Worm (Caenorhabditis elegans) whole organism, young adult: ENCODE measurements around the gene C33A12.19.

Experiments used
- C17E4.6 ChIP-seq: fragments of 200-800 bp; sonication (Bioruptor generic); IDR thresholded peaks from 2 replicates; pipeline ENCODE4 v1.3.6; 2022; ENCODE audit warnings: missing genetic modification reagents, missing genetic modification characterization, missing compliant biosample characterization
- D2030.7 ChIP-seq: fragments of 200-800 bp; sonication (Bioruptor generic); IDR thresholded peaks from 2 replicates; pipeline ENCODE4 v1.3.6; 2022; ENCODE audit warnings: missing genetic modification reagents, missing genetic modification characterization, missing compliant biosample characterization
- F49E8.2 ChIP-seq: sonication (generic microtip); optimal IDR thresholded peaks from 3 replicates; lab custom pipeline; 2017; ENCODE audit warnings: missing genetic modification characterization, mild to moderate bottlenecking, missing compliant biosample characterization, antibody characterized with exemption, moderate library complexity; ENCODE audit not compliant: insufficient read depth
- Y53F4B.3 ChIP-seq: fragments of 200-800 bp; sonication (Bioruptor generic); IDR thresholded peaks from 2 replicates; pipeline ENCODE4 v1.3.6; 2022; ENCODE audit warnings: missing genetic modification reagents, missing genetic modification characterization, missing compliant biosample characterization
- aptf-3 ChIP-seq: fragments of 200-800 bp; sonication (Bioruptor generic); IDR thresholded peaks from 2 replicates; pipeline ENCODE4 v1.3.6; 2022; ENCODE audit warnings: missing genetic modification characterization, missing compliant biosample characterization
- attf-5 ChIP-seq: fragments of 200-800 bp; sonication (Bioruptor generic); optimal IDR thresholded peaks from 2 replicates; lab custom pipeline; 2018; ENCODE audit warnings: mild to moderate bottlenecking, missing genetic modification characterization, missing compliant biosample characterization
- ccch-3 ChIP-seq: fragments of 200-800 bp; sonication (Bioruptor generic); optimal IDR thresholded peaks from 2 replicates; lab custom pipeline; 2018; ENCODE audit warnings: mild to moderate bottlenecking, missing genetic modification characterization, missing compliant biosample characterization
- ceh-27 ChIP-seq: fragments of 200-800 bp; sonication (Bioruptor generic); optimal IDR thresholded peaks from 2 replicates; lab custom pipeline; 2018; ENCODE audit warnings: mild to moderate bottlenecking, missing genetic modification characterization, moderate library complexity, missing compliant biosample characterization
- dox-1 ChIP-seq: fragments of 200-800 bp; sonication (Bioruptor generic); IDR thresholded peaks from 2 replicates; pipeline ENCODE4 v1.3.6; 2022; ENCODE audit warnings: missing genetic modification reagents, missing genetic modification characterization, missing compliant biosample characterization
- egrh-3 ChIP-seq: fragments of 200-800 bp; sonication (Bioruptor generic); IDR thresholded peaks from 2 replicates; pipeline ENCODE4 v1.3.6; 2022; ENCODE audit warnings: missing genetic modification reagents, missing genetic modification characterization, missing compliant biosample characterization
- fkh-3 ChIP-seq: sonication (generic microtip); optimal IDR thresholded peaks from 2 replicates; lab custom pipeline; 2016; ENCODE audit warnings: mild to moderate bottlenecking, missing genetic modification characterization, missing compliant biosample characterization
- gei-17 ChIP-seq: fragments of 200-800 bp; sonication (Bioruptor generic); optimal IDR thresholded peaks from 2 replicates; lab custom pipeline; 2018; ENCODE audit warnings: mild to moderate bottlenecking, missing genetic modification characterization, missing compliant biosample characterization
- hlh-26 ChIP-seq: fragments of 200-800 bp; sonication (Bioruptor generic); conservative IDR thresholded peaks from 2 replicates; pipeline ENCODE4 v1.3.6; 2022; ENCODE audit warnings: missing genetic modification reagents, missing genetic modification characterization, missing compliant biosample characterization
- hmg-20 ChIP-seq: fragments of 200-800 bp; sonication (Bioruptor generic); IDR thresholded peaks from 2 replicates; pipeline ENCODE4 v1.3.6; 2022; ENCODE audit warnings: missing genetic modification reagents, missing genetic modification characterization, missing compliant biosample characterization
- hrde-1 ChIP-seq: sonication (generic microtip); optimal IDR thresholded peaks from 2 replicates; lab custom pipeline; 2016; ENCODE audit warnings: missing genetic modification characterization, mild to moderate bottlenecking, missing compliant biosample characterization, moderate library complexity, missing genotype, missing genetic modification reagents, borderline replicate concordance
- mxl-1 ChIP-seq: sonication (generic microtip); optimal IDR thresholded peaks from 2 replicates; lab custom pipeline; 2016; ENCODE audit warnings: missing genetic modification characterization, missing compliant biosample characterization
- nfyb-1 ChIP-seq: fragments of 200-800 bp; sonication (Bioruptor generic); IDR thresholded peaks from 2 replicates; pipeline ENCODE4 v1.3.6; 2022; ENCODE audit warnings: missing genetic modification reagents, missing genetic modification characterization, missing compliant biosample characterization
- nhr-179 ChIP-seq: sonication (generic microtip); optimal IDR thresholded peaks from 2 replicates; lab custom pipeline; 2016; ENCODE audit warnings: mild to moderate bottlenecking, missing genetic modification characterization, missing compliant biosample characterization
- nhr-27 ChIP-seq: fragments of 200-800 bp; sonication (Bioruptor generic); optimal IDR thresholded peaks from 2 replicates; lab custom pipeline; 2018; ENCODE audit warnings: mild to moderate bottlenecking, missing genetic modification characterization, moderate library complexity, missing compliant biosample characterization
- nhr-80 ChIP-seq: sonication (generic microtip); optimal IDR thresholded peaks from 2 replicates; lab custom pipeline; 2016; ENCODE audit warnings: missing genetic modification characterization, missing compliant biosample characterization
- nhr-90 ChIP-seq: sonication (generic microtip); optimal IDR thresholded peaks from 2 replicates; lab custom pipeline; 2016; ENCODE audit warnings: missing genotype, mild to moderate bottlenecking, missing genetic modification characterization, missing compliant biosample characterization
- pbrm-1 ChIP-seq: fragments of 200-800 bp; sonication (Bioruptor generic); IDR thresholded peaks from 2 replicates; pipeline ENCODE4 v1.3.6; 2022; ENCODE audit warnings: missing genetic modification reagents, missing genetic modification characterization, missing compliant biosample characterization
- pha-4 ChIP-seq: fragments of 150-350 bp; sonication (generic microtip); optimal IDR thresholded peaks from 2 replicates; lab custom pipeline; 2014; ENCODE audit warnings: missing biosample characterization, missing genetic modification reagents, missing genetic modification characterization
- rcor-1 ChIP-seq: fragments of 200-800 bp; sonication (Bioruptor generic); IDR thresholded peaks from 2 replicates; pipeline ENCODE4 v1.3.6; 2022; ENCODE audit warnings: missing genetic modification reagents, missing genetic modification characterization, missing compliant biosample characterization
- snpc-1.3 ChIP-seq: sonication (generic microtip); optimal IDR thresholded peaks from 2 replicates; lab custom pipeline; 2017; ENCODE audit warnings: missing genetic modification characterization, mild to moderate bottlenecking, missing compliant biosample characterization, antibody characterized with exemption, moderate library complexity, missing genotype, missing genetic modification reagents; ENCODE audit not compliant: insufficient read depth
- somi-1 ChIP-seq: fragments of 200-800 bp; sonication (Bioruptor generic); optimal IDR thresholded peaks from 2 replicates; lab custom pipeline; 2018; ENCODE audit warnings: mild to moderate bottlenecking, missing genetic modification characterization, missing compliant biosample characterization
- ztf-18 ChIP-seq: sonication (generic microtip); optimal IDR thresholded peaks from 2 replicates; lab custom pipeline; 2016; ENCODE audit warnings: missing genotype, mild to moderate bottlenecking, missing genetic modification characterization, missing compliant biosample characterization
- ztf-25 ChIP-seq: fragments of 200-800 bp; sonication (Bioruptor generic); IDR thresholded peaks from 2 replicates; pipeline ENCODE4 v1.3.6; 2022; ENCODE audit warnings: missing genetic modification reagents, missing genetic modification characterization, missing compliant biosample characterization
- ztf-26 ChIP-seq: sonication (generic microtip); optimal IDR thresholded peaks from 2 replicates; lab custom pipeline; 2017; ENCODE audit warnings: missing genetic modification characterization, missing compliant biosample characterization
- ztf-3 ChIP-seq: fragments of 200-800 bp; sonication (Bioruptor generic); optimal IDR thresholded peaks from 2 replicates; lab custom pipeline; 2018; ENCODE audit warnings: mild to moderate bottlenecking, missing genetic modification characterization, missing compliant biosample characterization

The C33A12.19 gene

ce11 chrIV:9563529-9564376 lies 47.0 kb downstream of the C33A12.19 start (continued):
- TF ChIP-seq hmg-20 (no peak), nfyb-1 (GFP tag; lab: Robert Waterston, UW) (0 out of 2 replicates have a peak, but pooled peaks have one; percentile 24), nhr-80 (no peak), ztf-26 (tag; lab: Kevin White, UChicago) (peak; percentile 89), ccch-3 (GFP tag; lab: Kevin White, UChicago) (no peak), hlh-26 (no peak), dox-1 (GFP tag; lab: Robert Waterston, UW) (no peak), ztf-25 (GFP tag; lab: Robert Waterston, UW) (no peak), attf-5 (GFP tag; lab: Kevin White, UChicago) (no peak), egrh-3 (GFP tag; lab: Robert Waterston, UW) (peak; percentile 90), Y53F4B.3 (no peak), ztf-18 (tag; lab: Kevin White, UChicago) (peak; percentile 22), snpc-1.3 (tag; lab: Kevin White, UChicago) (no peak), pha-4 (no peak), fkh-3 (no peak), rcor-1 (GFP tag; lab: Robert Waterston, UW) (no peak), somi-1 (no peak), nhr-90 (tag; lab: Kevin White, UChicago) (peak; percentile 18), pbrm-1 (GFP tag; lab: Robert Waterston, UW) (no peak), gei-17 (GFP tag; lab: Kevin White, UChicago) (no peak)

DNA sequence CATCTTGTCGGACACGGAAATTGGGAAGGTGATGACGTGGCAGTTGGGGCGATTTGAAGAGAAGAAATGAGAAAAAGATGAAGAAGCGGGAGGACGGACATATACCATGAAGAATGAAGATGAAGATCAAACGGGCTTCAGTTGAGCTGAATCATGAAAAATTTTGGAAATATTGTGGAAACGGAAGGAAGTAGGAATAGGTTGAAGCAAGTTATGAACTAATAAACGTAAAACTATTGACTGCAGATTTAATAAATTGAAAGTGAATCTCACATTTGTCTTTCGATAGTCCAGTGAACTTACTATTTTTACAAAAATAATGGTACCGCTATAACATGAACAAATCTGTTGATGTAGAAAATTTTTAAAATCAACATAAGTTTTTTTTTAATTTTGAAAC lies 49.7 kb downstream of the C33A12.19 start, which contains the start of gene lron-14:
Gene lron-14 (minus strand): TSS at position 101 of the 400 bp plus-strand sequence.
- TF ChIP-seq ceh-27 (no peak), C17E4.6 (GFP tag; lab: Robert Waterston, UW) (no peak), ztf-3 (GFP tag; lab: Kevin White, UChicago) (no peak), F49E8.2 (tag; lab: Kevin White, UChicago) (no peak), nhr-27 (tag; lab: Kevin White, UChicago) (no peak), pha-4 (no peak), nhr-179 (tag; lab: Kevin White, UChicago) (no peak), hrde-1 (tag; lab: Kevin White, UChicago) (no peak), hlh-26 (no peak), aptf-3 (GFP tag; lab: Robert Waterston, UW) (no peak), ztf-26 (tag; lab: Kevin White, UChicago) (no peak), mxl-1 (tag; lab: Kevin White, UChicago) (no peak), D2030.7 (GFP tag; lab: Robert Waterston, UW) (no peak)
